Fruit fly (Drosophila melanogaster): Measurements from ENCODE around the gene Nuak.

The Nuak gene

dm6 chr3R:10264601-10265421, 705 bp downstream of the Nuak start:
- no peak for TF ChIP-seq nerfin-1 (tag; optimal IDR thresholded peaks at IDR 0.05)
- TF ChIP-seq Six4 (GFP tag; optimal IDR thresholded peaks at IDR 0.05), result no peak
- TF ChIP-seq Drgx (GFP tag; IDR thresholded peaks at IDR 0.05), result no peak
- TF ChIP-seq CG17186 (GFP tag; optimal IDR thresholded peaks at IDR 0.05), result no peak
- TF ChIP-seq CG15011 (GFP tag; optimal IDR thresholded peaks at IDR 0.05), result no peak
- no peak for TF ChIP-seq aop (GFP tag; IDR thresholded peaks at IDR 0.05)
- no peak for TF ChIP-seq Nf-YA (GFP tag; IDR thresholded peaks at IDR 0.05)
- TF ChIP-seq bab2 (GFP tag; optimal IDR thresholded peaks at IDR 0.05), result no peak
- TF ChIP-seq TFAM (GFP tag; optimal IDR thresholded peaks at IDR 0.05), result no peak
- TF ChIP-seq pum (GFP tag; optimal IDR thresholded peaks at IDR 0.05), result no peak
- TF ChIP-seq ken (GFP tag; IDR thresholded peaks at IDR 0.05), result no peak
- no peak for TF ChIP-seq Ssrp (tag; optimal IDR thresholded peaks at IDR 0.05)
- no peak for TF ChIP-seq jumu (GFP tag; optimal IDR thresholded peaks at IDR 0.05)
- TF ChIP-seq CG10543 (GFP tag; optimal IDR thresholded peaks at IDR 0.05), result no peak
- no peak for TF ChIP-seq gcm2 (GFP tag; optimal IDR thresholded peaks at IDR 0.05)
- TF ChIP-seq H2.0 (GFP tag; IDR thresholded peaks at IDR 0.05), result no peak
- no peak for TF ChIP-seq ssp (GFP tag; IDR thresholded peaks at IDR 0.05)
- no peak for TF ChIP-seq sisA (GFP tag; IDR thresholded peaks at IDR 0.05)
- TF ChIP-seq CG34376 (GFP tag; optimal IDR thresholded peaks at IDR 0.05), result peak; percentile 15
- peak; percentile 56 for TF ChIP-seq sqz (GFP tag; optimal IDR thresholded peaks at IDR 0.05)
- no peak for TF ChIP-seq D19B (GFP tag; optimal IDR thresholded peaks at IDR 0.05)
- TF ChIP-seq CG9727 (GFP tag; optimal IDR thresholded peaks at IDR 0.05), result no peak
- no peak for TF ChIP-seq peb (GFP tag; IDR thresholded peaks at IDR 0.05)
- no peak for TF ChIP-seq BtbVII (GFP tag; optimal IDR thresholded peaks at IDR 0.05)
- no peak for TF ChIP-seq pzg (GFP tag; optimal IDR thresholded peaks at IDR 0.05)
- no peak for TF ChIP-seq CG10959 (GFP tag; IDR thresholded peaks at IDR 0.05)
- peak; percentile 22 for TF ChIP-seq sd (tag; optimal IDR thresholded peaks at IDR 0.05)
- TF ChIP-seq hb (GFP tag; IDR thresholded peaks at IDR 0.05; ENCODE audit: partially characterized antibody), result no peak
- no peak for TF ChIP-seq grau (tag; optimal IDR thresholded peaks at IDR 0.05)
- TF ChIP-seq CG4282 (GFP tag; optimal IDR thresholded peaks at IDR 0.05), result no peak
- no peak for TF ChIP-seq tup (GFP tag; optimal IDR thresholded peaks at IDR 0.05)
- no peak for TF ChIP-seq ranshi (GFP tag; IDR thresholded peaks at IDR 0.05)
- TF ChIP-seq row (GFP tag; IDR thresholded peaks at IDR 0.05), result no peak
- no peak for TF ChIP-seq CG17829 (tag; optimal IDR thresholded peaks at IDR 0.05)
- TF ChIP-seq CG2712 (tag; optimal IDR thresholded peaks at IDR 0.05), result no peak
- no peak for TF ChIP-seq esg (GFP tag; conservative IDR thresholded peaks at IDR 0.05)
- no peak for TF ChIP-seq CG3995 (GFP tag; optimal IDR thresholded peaks at IDR 0.05)
- no peak for TF ChIP-seq sima (GFP tag; optimal IDR thresholded peaks at IDR 0.05)
- no peak for TF ChIP-seq Hey (tag; optimal IDR thresholded peaks at IDR 0.05)
- TF ChIP-seq cg (GFP tag; optimal IDR thresholded peaks at IDR 0.05), result peak; percentile 90
- no peak for TF ChIP-seq pan (optimal IDR thresholded peaks at IDR 0.05)
- TF ChIP-seq pan (GFP tag; optimal IDR thresholded peaks at IDR 0.05 in 1 of 2, IDR thresholded peaks at IDR 0.05 in 1 of 2), result no peak
- no peak for TF ChIP-seq B-H1 (GFP tag; IDR thresholded peaks at IDR 0.05)
- TF ChIP-seq HHEX (GFP tag; optimal IDR thresholded peaks at IDR 0.05), result no peak
- TF ChIP-seq schlank (tag; optimal IDR thresholded peaks at IDR 0.05), result no peak
- no peak for TF ChIP-seq pros (GFP tag; optimal IDR thresholded peaks at IDR 0.05)
- no peak for TF ChIP-seq CG8765 (GFP tag; IDR thresholded peaks at IDR 0.05)
- no peak for TF ChIP-seq sna (GFP tag; IDR thresholded peaks at IDR 0.05; ENCODE audit: partially characterized antibody)
- TF ChIP-seq CG16813 (GFP tag; IDR thresholded peaks at IDR 0.05; ENCODE audit: partially characterized antibody), result no peak
- TF ChIP-seq kni (GFP tag; optimal IDR thresholded peaks at IDR 0.05), result peak; percentile 66
- peak; percentile 37 for TF ChIP-seq mirr (GFP tag; optimal IDR thresholded peaks at IDR 0.05)

All from whole organism, embryonic.